Worm (Caenorhabditis elegans) whole organism, young adult: Measurements from ENCODE around the gene jip-1.

Experiments used
- B0261.1 ChIP-seq: sonication (generic microtip); optimal IDR thresholded peaks from 2 replicates; lab custom pipeline; 2016; ENCODE audit warnings: mild to moderate bottlenecking, missing genetic modification characterization, moderate library complexity, missing compliant biosample characterization
- D2030.7 ChIP-seq: fragments of 200-800 bp; sonication (Bioruptor generic); IDR thresholded peaks from 2 replicates; pipeline ENCODE4 v1.3.6; 2022; ENCODE audit warnings: missing genetic modification reagents, missing genetic modification characterization, missing compliant biosample characterization
- F57A8.1 ChIP-seq: fragments of 200-800 bp; sonication (Bioruptor generic); optimal IDR thresholded peaks from 2 replicates; lab custom pipeline; 2018; ENCODE audit warnings: mild to moderate bottlenecking, missing genetic modification characterization, moderate library complexity, missing compliant biosample characterization
- K12H6.12 ChIP-seq: fragments of 200-800 bp; sonication (Bioruptor generic); optimal IDR thresholded peaks from 2 replicates; lab custom pipeline; 2018; ENCODE audit warnings: mild to moderate bottlenecking, missing genetic modification characterization, missing compliant biosample characterization
- T07F8.4 ChIP-seq: sonication (generic microtip); optimal IDR thresholded peaks from 2 replicates; lab custom pipeline; 2016; ENCODE audit warnings: mild to moderate bottlenecking, missing genetic modification characterization, moderate library complexity, missing compliant biosample characterization
- akir-1 ChIP-seq: fragments of 200-800 bp; sonication (Bioruptor generic); optimal IDR thresholded peaks from 2 replicates; lab custom pipeline; 2018; ENCODE audit warnings: mild to moderate bottlenecking, missing genetic modification characterization, moderate library complexity, missing compliant biosample characterization
- ama-1 ChIP-seq, 3 experiments: fragments of 150-350 bp in 1 of 3; sonication (generic microtip) in 2 of 3; optimal IDR thresholded peaks; 2 replicates each; lab custom pipeline; 2014 to 2018; ENCODE audit warnings: missing biosample characterization in 2 of 3, missing genetic modification characterization in 2 of 3, missing genetic modification reagents in 2 of 3
- aptf-3 ChIP-seq: fragments of 200-800 bp; sonication (Bioruptor generic); IDR thresholded peaks from 2 replicates; pipeline ENCODE4 v1.3.6; 2022; ENCODE audit warnings: missing genetic modification characterization, missing compliant biosample characterization
- atf-7 ChIP-seq: sonication (generic microtip); optimal IDR thresholded peaks from 2 replicates; lab custom pipeline; 2017; ENCODE audit warnings: mild to moderate bottlenecking, missing genetic modification characterization, missing compliant biosample characterization
- bed-1 ChIP-seq: fragments of 200-800 bp; sonication (Bioruptor generic); IDR thresholded peaks from 2 replicates; pipeline ENCODE4 v1.3.6; 2022; ENCODE audit warnings: missing genetic modification reagents, missing genetic modification characterization, missing compliant biosample characterization
- bed-2 ChIP-seq: fragments of 200-800 bp; sonication (Bioruptor generic); IDR thresholded peaks from 2 replicates; pipeline ENCODE4 v1.3.6; 2022; ENCODE audit warnings: missing genetic modification reagents, missing genetic modification characterization, missing compliant biosample characterization
- ccch-3 ChIP-seq: fragments of 200-800 bp; sonication (Bioruptor generic); optimal IDR thresholded peaks from 2 replicates; lab custom pipeline; 2018; ENCODE audit warnings: mild to moderate bottlenecking, missing genetic modification characterization, missing compliant biosample characterization
- ceh-58 ChIP-seq: fragments of 200-800 bp; sonication (Bioruptor generic); IDR thresholded peaks from 2 replicates; pipeline ENCODE4 v1.3.6; 2022; ENCODE audit warnings: missing genetic modification characterization, missing compliant biosample characterization
- efl-1 ChIP-seq: fragments of 150-350 bp; optimal IDR thresholded peaks from 2 replicates; lab custom pipeline; 2014; ENCODE audit warnings: missing biosample characterization, missing genetic modification reagents, missing genetic modification characterization
- fkh-3 ChIP-seq: sonication (generic microtip); optimal IDR thresholded peaks from 2 replicates; lab custom pipeline; 2016; ENCODE audit warnings: mild to moderate bottlenecking, missing genetic modification characterization, missing compliant biosample characterization
- him-1 ChIP-seq: sonication (generic microtip); optimal IDR thresholded peaks from 2 replicates; lab custom pipeline; 2016; ENCODE audit warnings: missing genotype, missing genetic modification reagents, missing genetic modification characterization, missing compliant biosample characterization
- let-526 ChIP-seq: fragments of 200-800 bp; sonication (Bioruptor generic); IDR thresholded peaks from 2 replicates; pipeline ENCODE4 v1.3.6; 2022; ENCODE audit warnings: missing genetic modification reagents, missing genetic modification characterization, missing compliant biosample characterization
- lin-35 ChIP-seq, 3 experiments: fragments of 150-350 bp in 2 of 3; sonication (generic microtip) in 1 of 3; optimal IDR thresholded peaks; 2 replicates each; lab custom pipeline; 2014 to 2018; ENCODE audit warnings: missing biosample characterization in 3 of 3, missing genetic modification characterization in 3 of 3, missing genetic modification reagents in 3 of 3
- lin-40 ChIP-seq: sonication (generic microtip); optimal IDR thresholded peaks from 2 replicates; lab custom pipeline; 2016; ENCODE audit warnings: missing genetic modification characterization, mild to moderate bottlenecking, missing compliant biosample characterization, missing genotype, missing genetic modification reagents
- lir-1 ChIP-seq: fragments of 200-800 bp; sonication (Bioruptor generic); conservative IDR thresholded peaks from 2 replicates; pipeline ENCODE4 v1.3.6; 2022; ENCODE audit warnings: missing genetic modification reagents, missing genetic modification characterization, missing compliant biosample characterization
- lsy-27 ChIP-seq: sonication (generic microtip); optimal IDR thresholded peaks from 2 replicates; lab custom pipeline; 2017; ENCODE audit warnings: missing genetic modification characterization, mild to moderate bottlenecking, missing compliant biosample characterization, antibody characterized with exemption, missing genotype, borderline replicate concordance; ENCODE audit not compliant: insufficient read depth
- madf-6 ChIP-seq: fragments of 200-800 bp; sonication (Bioruptor generic); IDR thresholded peaks from 2 replicates; pipeline ENCODE4 v1.3.6; 2022; ENCODE audit warnings: missing genetic modification reagents, missing genetic modification characterization, missing compliant biosample characterization
- mel-28 ChIP-seq: sonication (generic microtip); optimal IDR thresholded peaks from 2 replicates; lab custom pipeline; 2016; ENCODE audit warnings: borderline replicate concordance, mild to moderate bottlenecking, missing genetic modification characterization, missing compliant biosample characterization
- nhr-80 ChIP-seq: sonication (generic microtip); optimal IDR thresholded peaks from 2 replicates; lab custom pipeline; 2016; ENCODE audit warnings: missing genetic modification characterization, missing compliant biosample characterization
- rcor-1 ChIP-seq: fragments of 200-800 bp; sonication (Bioruptor generic); IDR thresholded peaks from 2 replicates; pipeline ENCODE4 v1.3.6; 2022; ENCODE audit warnings: missing genetic modification reagents, missing genetic modification characterization, missing compliant biosample characterization
- sea-2 ChIP-seq: fragments of 200-800 bp; sonication (Bioruptor generic); IDR thresholded peaks from 2 replicates; pipeline ENCODE4 v1.3.6; 2022; ENCODE audit warnings: missing genetic modification characterization, missing compliant biosample characterization
- snpc-1.1 ChIP-seq: sonication (generic microtip); optimal IDR thresholded peaks from 2 replicates; lab custom pipeline; 2017; ENCODE audit warnings: missing genetic modification characterization, mild to moderate bottlenecking, missing compliant biosample characterization, antibody characterized with exemption, moderate library complexity, missing genotype, missing genetic modification reagents; ENCODE audit not compliant: insufficient read depth
- tbp1 ChIP-seq: fragments of 200-800 bp; sonication (Bioruptor generic); optimal IDR thresholded peaks from 2 replicates; lab custom pipeline; 2018; ENCODE audit warnings: mild to moderate bottlenecking, missing genetic modification characterization, missing compliant biosample characterization
- tlf-1 ChIP-seq: fragments of 200-800 bp; sonication (Bioruptor generic); optimal IDR thresholded peaks from 2 replicates; lab custom pipeline; 2018; ENCODE audit warnings: mild to moderate bottlenecking, missing genetic modification characterization, missing compliant biosample characterization
- zim-3 ChIP-seq: sonication (generic microtip); optimal IDR thresholded peaks from 2 replicates; lab custom pipeline; 2017; ENCODE audit warnings: mild to moderate bottlenecking, missing genetic modification characterization, moderate library complexity, missing compliant biosample characterization
- ztf-6 ChIP-seq: fragments of 200-800 bp; sonication (Bioruptor generic); IDR thresholded peaks from 2 replicates; pipeline ENCODE4 v1.3.6; 2022; ENCODE audit warnings: missing genetic modification reagents, missing genetic modification characterization, missing compliant biosample characterization

Gene jip-1

ce11 chrII:1378259-1378658, 51.5 kb downstream of the jip-1 start, which contains the start of gene F54D12.10:
F54D12.10 (minus strand) TSS chrII:1378359.
- TF ChIP-seq ztf-6 (GFP tag; lab: Robert Waterston, UW) (no peak), let-526 (GFP tag; lab: Robert Waterston, UW) (no peak), madf-6 (GFP tag; lab: Robert Waterston, UW) (no peak), ccch-3 (GFP tag; lab: Kevin White, UChicago) (no peak), B0261.1 (tag; lab: Kevin White, UChicago) (no peak), bed-2 (no peak), snpc-1.1 (tag; lab: Kevin White, UChicago) (no peak), him-1 (no peak)

DNA sequence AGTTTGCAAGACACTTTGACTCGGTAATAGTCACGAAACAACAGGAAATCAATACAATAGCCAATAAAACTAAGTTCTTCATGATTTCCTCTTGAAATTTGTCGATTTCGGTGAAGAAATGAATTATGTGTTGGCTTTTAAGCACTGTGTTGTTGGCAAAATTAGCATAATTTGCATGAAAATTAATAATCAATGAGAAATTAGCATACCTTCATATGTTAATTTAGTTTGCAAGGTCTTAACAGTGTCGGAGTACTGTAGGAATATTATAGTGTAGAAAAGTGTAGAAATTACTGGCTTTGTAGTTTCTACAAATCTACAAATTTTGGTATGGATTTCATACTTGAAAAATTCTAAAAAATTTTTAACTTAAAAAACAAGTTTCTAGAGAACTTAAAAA, 54.8 kb downstream of the jip-1 start, which contains the start of gene F54D12.9:
F54D12.9 (minus strand) TSS at position 101 of the 400 bp plus-strand sequence.
- TF ChIP-seq F57A8.1 (GFP tag; lab: Kevin White, UChicago) (no peak), sea-2 (GFP tag; lab: Robert Waterston, UW) (no peak), ama-1 (optimal IDR thresholded peaks at IDR 0.05; lab: Kevin White, UChicago) (no peak), ama-1 (GFP tag; optimal IDR thresholded peaks at IDR 0.05; lab: Kevin White, UChicago) (no peak), T07F8.4 (tag; lab: Kevin White, UChicago) (no peak), him-1 (no peak), atf-7 (tag; lab: Kevin White, UChicago) (no peak), lir-1 (GFP tag; lab: Robert Waterston, UW) (no peak), mel-28 (no peak), snpc-1.1 (tag; lab: Kevin White, UChicago) (no peak), tbp1 (GFP tag; lab: Kevin White, UChicago) (no peak), D2030.7 (no peak), zim-3 (tag; lab: Kevin White, UChicago) (no peak)

DNA sequence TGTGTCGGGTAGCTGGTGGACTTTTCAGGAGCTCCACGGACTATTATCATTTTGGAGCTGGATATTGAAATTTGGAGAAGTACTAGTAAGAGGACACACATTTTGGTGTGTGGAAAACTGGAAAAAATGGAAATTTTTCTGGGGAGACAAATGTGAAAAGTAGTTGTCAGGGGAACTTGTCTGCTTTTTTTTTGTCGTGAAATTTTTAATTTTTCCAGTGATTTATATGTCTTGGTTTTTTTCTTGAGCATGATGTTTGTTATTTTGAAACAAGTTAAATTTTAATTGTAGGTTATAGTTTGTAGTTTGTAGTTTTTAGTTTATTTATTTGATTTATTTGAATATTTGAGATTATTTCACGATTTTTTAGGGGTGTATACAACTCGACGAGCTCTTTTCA, 58.5 kb downstream of the jip-1 start, which contains the start of gene F54D12.7:
F54D12.7 (minus strand) TSS at position 101 of the 400 bp plus-strand sequence.
- TF ChIP-seq bed-1 = no peak
- no peak for TF ChIP-seq lsy-27 (tag; lab: Kevin White, UChicago)
- TF ChIP-seq K12H6.12 = no peak

ce11 chrII:1386478-1386877, 59.7 kb downstream of the jip-1 start, which contains the start of gene aat-7:
aat-7 (plus strand) TSS chrII:1386870.
- no peak for TF ChIP-seq akir-1 (GFP tag; lab: Kevin White, UChicago)
- TF ChIP-seq nhr-80 (tag; lab: Kevin White, UChicago) = peak; percentile 90
- TF ChIP-seq lin-40 (tag; lab: Kevin White, UChicago) = no peak

- TF ChIP-seq efl-1 (GFP tag; lab: Kevin White, UChicago) (no peak), aptf-3 (GFP tag; lab: Robert Waterston, UW) (no peak), fkh-3 (tag; lab: Kevin White, UChicago) (no peak), rcor-1 (GFP tag; lab: Robert Waterston, UW) (no peak), tlf-1 (GFP tag; lab: Kevin White, UChicago) (no peak), ceh-58 (no peak), lin-35 (GFP tag; optimal IDR thresholded peaks at IDR 0.05; lab: Kevin White, UChicago) (no peak), madf-6 (GFP tag; lab: Robert Waterston, UW) (no peak)
- TF ChIP-seq, all 124 proteins: peak for 0
Measured at ce11 chrII:1397703-1398102, 70.9 kb downstream of the jip-1 start, which contains the start of gene F54D12.8. F54D12.8 (minus strand) TSS chrII:1398038.
